Worm (Caenorhabditis elegans) whole organism, L4 larva: ENCODE data around the gene F33A8.7.

Experiments used
- F26F4.8 ChIP-seq: fragments of 200-800 bp; sonication (Bioruptor generic); conservative IDR thresholded peaks from 2 replicates; pipeline ENCODE4 v1.3.6; 2022; ENCODE audit warnings: missing genetic modification characterization, missing compliant biosample characterization
- F49E8.2 ChIP-seq: sonication (generic microtip); optimal IDR thresholded peaks from 2 replicates; lab custom pipeline; 2016; ENCODE audit warnings: missing compliant biosample characterization, mild to moderate bottlenecking, missing genetic modification characterization, borderline replicate concordance
- R02D3.7 ChIP-seq: fragments of 150-350 bp; sonication (generic microtip); optimal IDR thresholded peaks from 3 replicates; lab custom pipeline; 2014; ENCODE audit warnings: missing biosample characterization, missing genetic modification characterization
- T20F7.1 ChIP-seq: fragments of 200-800 bp; sonication (Bioruptor generic); optimal IDR thresholded peaks from 2 replicates; lab custom pipeline; 2018; ENCODE audit warnings: mild to moderate bottlenecking, missing genetic modification characterization, missing compliant biosample characterization
- Y105C5A.15 ChIP-seq: fragments of 200-800 bp; sonication (Bioruptor generic); IDR thresholded peaks from 2 replicates; pipeline ENCODE4 v1.3.6; 2022; ENCODE audit warnings: missing genetic modification characterization, missing compliant biosample characterization
- Y48G9A.11 ChIP-seq: fragments of 200-800 bp; sonication (Bioruptor generic); IDR thresholded peaks from 2 replicates; pipeline ENCODE4 v1.3.6; 2022; ENCODE audit warnings: missing genetic modification reagents, missing genetic modification characterization, missing compliant biosample characterization
- ZK337.2 ChIP-seq: fragments of 200-800 bp; sonication (Bioruptor generic); IDR thresholded peaks from 2 replicates; pipeline ENCODE4 v1.3.6; 2022; ENCODE audit warnings: missing genetic modification reagents, missing genetic modification characterization, missing compliant biosample characterization
- aha-1 ChIP-seq: fragments of 150-350 bp; peaks from one replicate; lab custom pipeline; 2014; ENCODE audit warnings: missing biosample characterization, missing genetic modification characterization
- aly-2 ChIP-seq: sonication (generic microtip); optimal IDR thresholded peaks from 2 replicates; lab custom pipeline; 2018; ENCODE audit warnings: missing biosample characterization, missing genetic modification characterization
- ama-1 ChIP-seq: fragments of 150-350 bp; optimal IDR thresholded peaks from 2 replicates; lab custom pipeline; 2014; ENCODE audit warnings: inconsistent platforms, mixed read lengths
- arid-1 ChIP-seq: fragments of 200-800 bp; sonication (Bioruptor generic); conservative IDR thresholded peaks from 2 replicates; pipeline ENCODE4 v1.3.6; 2022; ENCODE audit warnings: missing genetic modification reagents, missing genetic modification characterization, missing compliant biosample characterization
- attf-4 ChIP-seq: sonication (generic microtip); optimal IDR thresholded peaks from 3 replicates; lab custom pipeline; 2017; ENCODE audit warnings: missing biosample characterization, missing genetic modification characterization
- ceh-44 ChIP-seq: fragments of 200-800 bp; sonication (Bioruptor generic); IDR thresholded peaks from 2 replicates; pipeline ENCODE4 v1.3.6; 2022; ENCODE audit warnings: missing genetic modification reagents, missing genetic modification characterization, missing compliant biosample characterization
- ceh-62 ChIP-seq: sonication (generic microtip); optimal IDR thresholded peaks from 2 replicates; lab custom pipeline; 2017; ENCODE audit warnings: missing biosample characterization, missing genetic modification characterization
- cey-2 ChIP-seq: sonication (generic microtip); optimal IDR thresholded peaks from 3 replicates; lab custom pipeline; 2017; ENCODE audit warnings: missing genetic modification characterization, mild to moderate bottlenecking, missing compliant biosample characterization, antibody characterized with exemption, borderline replicate concordance; ENCODE audit not compliant: insufficient read depth
- ctbp-1 ChIP-seq: fragments of 200-800 bp; sonication (Bioruptor generic); IDR thresholded peaks from 2 replicates; pipeline ENCODE4 v1.3.6; 2022; ENCODE audit warnings: missing genetic modification reagents, missing genetic modification characterization, missing compliant biosample characterization
- daf-12 ChIP-seq: fragments of 150-350 bp; optimal IDR thresholded peaks from 2 replicates; lab custom pipeline; 2014; ENCODE audit warnings: missing biosample characterization, missing genetic modification reagents, missing genetic modification characterization
- daf-16 ChIP-seq, 3 experiments: sonication (generic microtip); optimal IDR thresholded peaks; 2 replicates each; lab custom pipeline; 2016 to 2017; ENCODE audit warnings: missing genetic modification characterization in 3 of 3, missing genetic modification reagents in 3 of 3, mild to moderate bottlenecking in 2 of 3, missing compliant biosample characterization in 2 of 3, missing biosample characterization in 1 of 3, moderate library complexity in 1 of 3
- dmd-8 ChIP-seq: fragments of 200-800 bp; sonication (Bioruptor generic); IDR thresholded peaks from 2 replicates; pipeline ENCODE4 v1.3.6; 2022; ENCODE audit warnings: missing genetic modification characterization, missing compliant biosample characterization
- dmd-9 ChIP-seq: fragments of 200-800 bp; sonication (Bioruptor generic); IDR thresholded peaks from 2 replicates; pipeline ENCODE4 v1.3.6; 2022; ENCODE audit warnings: missing genetic modification reagents, missing genetic modification characterization, missing compliant biosample characterization
- dpl-1 ChIP-seq: fragments of 150-350 bp; optimal IDR thresholded peaks from 2 replicates; lab custom pipeline; 2014; ENCODE audit warnings: missing biosample characterization, missing genetic modification reagents, missing genetic modification characterization
- dve-1 ChIP-seq: sonication (generic microtip); optimal IDR thresholded peaks from 2 replicates; lab custom pipeline; 2017; ENCODE audit warnings: antibody characterized with exemption, mild to moderate bottlenecking, missing genetic modification characterization, missing compliant biosample characterization; ENCODE audit not compliant: insufficient read depth
- egl-27 ChIP-seq: sonication (generic microtip); optimal IDR thresholded peaks from 3 replicates; lab custom pipeline; 2017; ENCODE audit warnings: missing biosample characterization, missing genetic modification reagents, missing genetic modification characterization
- fkh-10 ChIP-seq: fragments of 150-350 bp; optimal IDR thresholded peaks from 2 replicates; lab custom pipeline; 2014; ENCODE audit warnings: missing biosample characterization, missing genetic modification reagents, missing genetic modification characterization
- hlh-30 ChIP-seq: sonication (generic microtip); optimal IDR thresholded peaks from 2 replicates; lab custom pipeline; 2017; ENCODE audit warnings: antibody characterized with exemption, mild to moderate bottlenecking, missing genetic modification characterization, missing compliant biosample characterization; ENCODE audit not compliant: insufficient read depth
- hmg-1.1 ChIP-seq: fragments of 200-800 bp; sonication (Bioruptor generic); IDR thresholded peaks from 2 replicates; pipeline ENCODE4 v1.3.6; 2022; ENCODE audit warnings: missing genetic modification reagents, missing genetic modification characterization, missing compliant biosample characterization
- lin-29 ChIP-seq: fragments of 200-800 bp; sonication (Bioruptor generic); IDR thresholded peaks from 2 replicates; pipeline ENCODE4 v1.3.6; 2022; ENCODE audit warnings: missing genetic modification reagents, missing genetic modification characterization, missing compliant biosample characterization
- lsy-2 ChIP-seq, 2 experiments: fragments of 150-350 bp in 1 of 2; sonication (generic microtip) in 1 of 2; optimal IDR thresholded peaks; 2 replicates each; lab custom pipeline; 2014 to 2017; ENCODE audit warnings: missing biosample characterization in 2 of 2, missing genetic modification characterization in 2 of 2
- mdl-1 ChIP-seq, 2 experiments: fragments of 150-350 bp in 1 of 2; sonication (generic microtip) in 1 of 2; optimal IDR thresholded peaks; 2 replicates each; lab custom pipeline; 2014 to 2017; ENCODE audit warnings: missing biosample characterization in 2 of 2, missing genetic modification characterization in 2 of 2
- mdt-29 ChIP-seq: fragments of 200-800 bp; sonication (Bioruptor generic); IDR thresholded peaks from 2 replicates; pipeline ENCODE4 v1.3.6; 2022; ENCODE audit warnings: missing genetic modification reagents, missing genetic modification characterization, missing compliant biosample characterization
- mep-1 ChIP-seq: fragments of 150-350 bp; sonication (generic microtip); optimal IDR thresholded peaks from 3 replicates; lab custom pipeline; 2014; ENCODE audit warnings: missing biosample characterization, missing genetic modification characterization
- mes-2 ChIP-seq: sonication (generic microtip); optimal IDR thresholded peaks from 2 replicates; lab custom pipeline; 2016; ENCODE audit warnings: missing genotype, mild to moderate bottlenecking, missing genetic modification characterization, missing compliant biosample characterization; ENCODE audit not compliant: poor library complexity, severe bottlenecking
- mxl-2 ChIP-seq: fragments of 200-800 bp; sonication (Bioruptor generic); conservative IDR thresholded peaks from 2 replicates; pipeline ENCODE4 v1.3.6; 2022; ENCODE audit warnings: missing genetic modification reagents, missing genetic modification characterization, missing compliant biosample characterization
- nhr-102 ChIP-seq: sonication (generic microtip); optimal IDR thresholded peaks from 2 replicates; lab custom pipeline; 2016; ENCODE audit warnings: mild to moderate bottlenecking, missing genetic modification characterization, moderate library complexity, missing compliant biosample characterization
- nhr-48 ChIP-seq: sonication (generic microtip); optimal IDR thresholded peaks from 2 replicates; lab custom pipeline; 2016; ENCODE audit warnings: mild to moderate bottlenecking, missing genetic modification characterization, missing compliant biosample characterization
- nhr-6 ChIP-seq: fragments of 150-350 bp; optimal IDR thresholded peaks from 2 replicates; lab custom pipeline; 2014; ENCODE audit warnings: missing biosample characterization, missing genetic modification characterization
- rbr-2 ChIP-seq: sonication (generic microtip); optimal IDR thresholded peaks from 2 replicates; lab custom pipeline; 2016; ENCODE audit warnings: missing genotype, missing genetic modification characterization, missing compliant biosample characterization
- sdz-12 ChIP-seq: fragments of 200-800 bp; sonication (Bioruptor generic); optimal IDR thresholded peaks from 2 replicates; lab custom pipeline; 2018; ENCODE audit warnings: mild to moderate bottlenecking, missing genetic modification characterization, missing compliant biosample characterization
- set-16 ChIP-seq: fragments of 200-800 bp; sonication (Bioruptor generic); IDR thresholded peaks from 2 replicates; pipeline ENCODE4 v1.3.6; 2022; ENCODE audit warnings: missing genetic modification reagents, missing genetic modification characterization, missing compliant biosample characterization
- skn-1 ChIP-seq: fragments of 150-350 bp; optimal IDR thresholded peaks from 2 replicates; lab custom pipeline; 2014; ENCODE audit warnings: missing biosample characterization, missing genetic modification characterization
- spr-1 ChIP-seq: sonication (generic microtip); optimal IDR thresholded peaks from 2 replicates; lab custom pipeline; 2016; ENCODE audit warnings: mild to moderate bottlenecking, missing genetic modification characterization, missing compliant biosample characterization
- tag-97 ChIP-seq: fragments of 200-800 bp; sonication (Bioruptor generic); IDR thresholded peaks from 2 replicates; pipeline ENCODE4 v1.3.6; 2022; ENCODE audit warnings: missing genetic modification characterization, missing compliant biosample characterization
- unc-130 ChIP-seq: sonication (generic microtip); optimal IDR thresholded peaks from 2 replicates; lab custom pipeline; 2016; ENCODE audit warnings: missing genetic modification reagents, missing genetic modification characterization, missing compliant biosample characterization
- unc-62 ChIP-seq, 3 experiments: fragments of 150-350 bp in 1 of 3; sonication (generic microtip); optimal IDR thresholded peaks in 2 of 3; peaks in 1 of 3; 1 replicate in 1 of 3; 2 replicates in 2 of 3; lab custom pipeline; 2014 to 2017; ENCODE audit warnings: missing biosample characterization in 3 of 3, missing genetic modification characterization in 3 of 3, missing genetic modification reagents in 3 of 3, missing genotype in 1 of 3
- zag-1 ChIP-seq: fragments of 150-350 bp; optimal IDR thresholded peaks from 2 replicates; lab custom pipeline; 2014; ENCODE audit warnings: missing biosample characterization, missing genetic modification characterization
- zip-11 ChIP-seq: fragments of 200-800 bp; sonication (Bioruptor generic); IDR thresholded peaks from 2 replicates; pipeline ENCODE4 v1.3.6; 2022; ENCODE audit warnings: missing genetic modification characterization, missing compliant biosample characterization
- zip-2 ChIP-seq: fragments of 150-350 bp; optimal IDR thresholded peaks from 2 replicates; lab custom pipeline; 2014; ENCODE audit warnings: missing biosample characterization, missing genetic modification characterization

F33A8.7 gene

ce11 chrII:11052526-11052925 is 27.1 kb upstream of the F33A8.7 start:
- TF ChIP-seq unc-62 (GFP tag; optimal IDR thresholded peaks at IDR 0.05 in 1 of 2; lab: Kevin White, UChicago) (peak in 1 of 2 experiments; percentile 98), unc-62 (tag; optimal IDR thresholded peaks at IDR 0.05; lab: Kevin White, UChicago) (no peak), nhr-102 (tag; lab: Kevin White, UChicago) (no peak)
- TF ChIP-seq, all 104 proteins: peak for 1

ce11 chrII:11050678-11051077 is 25.2 kb upstream of the F33A8.7 start:
- TF ChIP-seq aly-2 = no peak
- no peak for TF ChIP-seq mdl-1 (tag; optimal IDR thresholded peaks at IDR 0.05; lab: Kevin White, UChicago)
- peak; percentile 57 for TF ChIP-seq F49E8.2 (tag; lab: Kevin White, UChicago)
- TF ChIP-seq R02D3.7 (tag; lab: Kevin White, UChicago) = no peak
- peak; percentile 39; the same call in 1 of the 2 replicates for TF ChIP-seq Y48G9A.11 (GFP tag; lab: Robert Waterston, UW)
- no peak for TF ChIP-seq skn-1
- no peak for TF ChIP-seq ceh-62 (tag; lab: Kevin White, UChicago)
- peak; percentile 20 for TF ChIP-seq unc-130 (GFP tag; lab: Kevin White, UChicago)
- peak in 1 of 2 experiments; percentile 18 for TF ChIP-seq lsy-2 (tag; optimal IDR thresholded peaks at IDR 0.05; lab: Kevin White, UChicago)
- TF ChIP-seq sdz-12 (GFP tag; lab: Kevin White, UChicago) = no peak
- no peak for TF ChIP-seq ceh-44 (GFP tag; lab: Robert Waterston, UW)
- no peak for TF ChIP-seq daf-16 (GFP tag; optimal IDR thresholded peaks at IDR 0.05; lab: Kevin White, UChicago)
- TF ChIP-seq daf-16 (tag; optimal IDR thresholded peaks at IDR 0.05; lab: Kevin White, UChicago) = no peak
- no peak for TF ChIP-seq spr-1 (tag; lab: Kevin White, UChicago)
- peak; percentile 8 for TF ChIP-seq mes-2
- no peak for TF ChIP-seq dpl-1
- TF ChIP-seq arid-1 = 0 out of 2 replicates have a peak, but pooled peaks have one; percentile 6
- TF ChIP-seq mdt-29 = no peak
- no peak for TF ChIP-seq ZK337.2
- no peak for TF ChIP-seq zip-2 (tag; lab: Kevin White, UChicago)
- TF ChIP-seq zip-11 (GFP tag; lab: Robert Waterston, UW) = no peak
- TF ChIP-seq Y105C5A.15 = no peak
- TF ChIP-seq, all 104 proteins: peak for 6

ce11 chrII:11049876-11050275 is 24.4 kb upstream of the F33A8.7 start, which contains the start of the genes sdhd-1 and ilkp-1:
sdhd-1 (minus strand) TSS chrII:11049913.
ilkp-1 (plus strand) TSS chrII:11050255.
- TF ChIP-seq Y48G9A.11 (GFP tag; lab: Robert Waterston, UW) = no peak; the same call in 1 of the 2 replicates
- TF ChIP-seq fkh-10 (GFP tag; lab: Kevin White, UChicago) = no peak
- no peak for TF ChIP-seq mxl-2 (GFP tag; lab: Robert Waterston, UW)
- TF ChIP-seq ZK337.2 = no peak
- no peak for TF ChIP-seq dmd-8 (GFP tag; lab: Robert Waterston, UW)
- no peak for TF ChIP-seq dmd-9 (GFP tag; lab: Robert Waterston, UW)
- TF ChIP-seq tag-97 (GFP tag; lab: Robert Waterston, UW) = no peak
- TF ChIP-seq hmg-1.1 = peak; percentile 43; the same call in 1 of the 2 replicates
- peak; percentile 24 for TF ChIP-seq dve-1 (tag; lab: Kevin White, UChicago)
- peak; percentile 12 for TF ChIP-seq hlh-30 (tag; lab: Kevin White, UChicago)
- TF ChIP-seq egl-27 (tag; lab: Kevin White, UChicago) = no peak
- TF ChIP-seq ceh-44 (GFP tag; lab: Robert Waterston, UW) = no peak
- no peak for TF ChIP-seq nhr-48 (tag; lab: Kevin White, UChicago)
- peak; percentile 86 for TF ChIP-seq dpl-1
- TF ChIP-seq lsy-2 (tag; optimal IDR thresholded peaks at IDR 0.05; lab: Kevin White, UChicago) = peak in 1 of 2 experiments; percentile 64
- peak; percentile 96 for TF ChIP-seq aha-1 (tag; lab: Kevin White, UChicago)
- TF ChIP-seq mdt-29 = no peak
- TF ChIP-seq attf-4 = no peak
- TF ChIP-seq lin-29 (GFP tag; lab: Robert Waterston, UW) = no peak
- no peak for TF ChIP-seq cey-2
- no peak for TF ChIP-seq ctbp-1
- TF ChIP-seq daf-16 (GFP tag; optimal IDR thresholded peaks at IDR 0.05; lab: Kevin White, UChicago) = no peak
- TF ChIP-seq daf-16 (tag; optimal IDR thresholded peaks at IDR 0.05; lab: Kevin White, UChicago) = no peak
- TF ChIP-seq ama-1 (lab: Kevin White, UChicago) = no peak
- TF ChIP-seq zag-1 (tag; lab: Kevin White, UChicago) = no peak
- no peak for TF ChIP-seq daf-12 (tag; lab: Kevin White, UChicago)
- no peak for TF ChIP-seq nhr-6
- TF ChIP-seq rbr-2 (tag; lab: Kevin White, UChicago) = no peak
- TF ChIP-seq F26F4.8 = no peak
- peak; percentile 97 for TF ChIP-seq T20F7.1
- TF ChIP-seq set-16 = no peak
- no peak for TF ChIP-seq mep-1 (tag; lab: Kevin White, UChicago)
